Worm (Caenorhabditis elegans) whole organism, late embryonic: ENCODE measurements around the gene ugt-61.

Source experiments
- C08G9.2 ChIP-seq: sonication (generic microtip); optimal IDR thresholded peaks from 2 replicates; lab custom pipeline; 2016; ENCODE audit warnings: mild to moderate bottlenecking, missing genetic modification characterization, moderate library complexity, missing compliant biosample characterization
- C38D4.7 ChIP-seq: fragments of 200-800 bp; sonication (Bioruptor generic); optimal IDR thresholded peaks from 2 replicates; lab custom pipeline; 2018; ENCODE audit warnings: mild to moderate bottlenecking, missing genetic modification characterization, moderate library complexity, missing compliant biosample characterization
- F13H6.1 ChIP-seq: sonication (generic microtip); optimal IDR thresholded peaks from 2 replicates; lab custom pipeline; 2016; ENCODE audit warnings: missing genetic modification characterization, missing compliant biosample characterization
- K02D7.2 ChIP-seq: sonication (generic microtip); optimal IDR thresholded peaks from 2 replicates; lab custom pipeline; 2017; ENCODE audit warnings: mild to moderate bottlenecking, missing genetic modification characterization, missing compliant biosample characterization
- K09A11.1 ChIP-seq: sonication (generic microtip); optimal IDR thresholded peaks from 2 replicates; lab custom pipeline; 2017; ENCODE audit warnings: antibody characterized with exemption, mild to moderate bottlenecking, missing genetic modification characterization, missing compliant biosample characterization; ENCODE audit not compliant: insufficient read depth
- Y22D7AL.16 ChIP-seq: sonication (generic microtip); optimal IDR thresholded peaks from 2 replicates; lab custom pipeline; 2016; ENCODE audit warnings: missing genetic modification characterization, missing compliant biosample characterization
- ceh-14 ChIP-seq: sonication (generic microtip); optimal IDR thresholded peaks from 2 replicates; lab custom pipeline; 2016; ENCODE audit warnings: missing genotype, missing genetic modification characterization, missing compliant biosample characterization
- ceh-18 ChIP-seq: sonication (generic microtip); optimal IDR thresholded peaks from 2 replicates; lab custom pipeline; 2016; ENCODE audit warnings: missing genetic modification characterization, missing compliant biosample characterization
- ceh-2 ChIP-seq: sonication (generic microtip); optimal IDR thresholded peaks from 2 replicates; lab custom pipeline; 2016; ENCODE audit warnings: missing genotype, missing genetic modification characterization, missing compliant biosample characterization
- ceh-30 ChIP-seq: fragments of 150-350 bp; optimal IDR thresholded peaks from 2 replicates; lab custom pipeline; 2014; ENCODE audit warnings: missing biosample characterization, missing genetic modification characterization
- ceh-31 ChIP-seq: sonication (generic microtip); optimal IDR thresholded peaks from 2 replicates; lab custom pipeline; 2016; ENCODE audit warnings: missing genetic modification characterization, missing compliant biosample characterization
- ceh-34 ChIP-seq: sonication (generic microtip); optimal IDR thresholded peaks from 2 replicates; lab custom pipeline; 2016; ENCODE audit warnings: mild to moderate bottlenecking, missing genetic modification characterization, missing compliant biosample characterization
- ceh-45 ChIP-seq: fragments of 200-800 bp; sonication (Bioruptor generic); IDR thresholded peaks from 2 replicates; pipeline ENCODE4 v1.3.6; 2022; ENCODE audit warnings: missing genetic modification reagents, missing genetic modification characterization, missing compliant biosample characterization
- ceh-6 ChIP-seq: fragments of 200-800 bp; sonication (Bioruptor generic); optimal IDR thresholded peaks from 2 replicates; lab custom pipeline; 2018; ENCODE audit warnings: mild to moderate bottlenecking, missing genetic modification characterization, missing compliant biosample characterization
- ceh-9 ChIP-seq: sonication (generic microtip); optimal IDR thresholded peaks from 2 replicates; lab custom pipeline; 2016; ENCODE audit warnings: mild to moderate bottlenecking, missing genetic modification characterization, inconsistent platforms, missing compliant biosample characterization
- fax-1 ChIP-seq: sonication (generic microtip); optimal IDR thresholded peaks from 2 replicates; lab custom pipeline; 2016; ENCODE audit warnings: missing genotype, missing genetic modification characterization, missing compliant biosample characterization
- fkh-10 ChIP-seq: fragments of 150-350 bp; optimal IDR thresholded peaks from 2 replicates; lab custom pipeline; 2014; ENCODE audit warnings: missing biosample characterization, missing genetic modification reagents, missing genetic modification characterization
- fkh-6 ChIP-seq: sonication (generic microtip); optimal IDR thresholded peaks from 2 replicates; lab custom pipeline; 2016; ENCODE audit warnings: missing genetic modification characterization, missing compliant biosample characterization
- gmeb-2 ChIP-seq: sonication (generic microtip); optimal IDR thresholded peaks from 2 replicates; lab custom pipeline; 2016; ENCODE audit warnings: missing genetic modification characterization, inconsistent platforms, missing compliant biosample characterization
- hlh-15 ChIP-seq: sonication (generic microtip); optimal IDR thresholded peaks from 2 replicates; lab custom pipeline; 2016; ENCODE audit warnings: missing genetic modification characterization, missing compliant biosample characterization
- hlh-30 ChIP-seq: sonication (generic microtip); optimal IDR thresholded peaks from 2 replicates; lab custom pipeline; 2017; ENCODE audit warnings: antibody characterized with exemption, missing genetic modification characterization, missing compliant biosample characterization; ENCODE audit not compliant: insufficient read depth
- hlh-6 ChIP-seq: sonication (generic microtip); optimal IDR thresholded peaks from 2 replicates; lab custom pipeline; 2016; ENCODE audit warnings: missing genotype, missing genetic modification characterization, missing compliant biosample characterization
- lin-11 ChIP-seq: fragments of 200-800 bp; sonication (Bioruptor generic); optimal IDR thresholded peaks from 2 replicates; lab custom pipeline; 2018; ENCODE audit warnings: mild to moderate bottlenecking, missing genetic modification characterization, missing compliant biosample characterization
- madf-2 ChIP-seq: sonication (generic microtip); optimal IDR thresholded peaks from 2 replicates; lab custom pipeline; 2017; ENCODE audit warnings: missing genetic modification characterization, missing compliant biosample characterization
- nfya-1 ChIP-seq: sonication (generic microtip); optimal IDR thresholded peaks from 2 replicates; lab custom pipeline; 2017; ENCODE audit warnings: missing genetic modification characterization, mild to moderate bottlenecking, missing compliant biosample characterization, antibody characterized with exemption, moderate library complexity
- nhr-232 ChIP-seq: sonication (generic microtip); optimal IDR thresholded peaks from 2 replicates; lab custom pipeline; 2016; ENCODE audit warnings: missing genetic modification characterization, missing compliant biosample characterization
- npax-4 ChIP-seq: sonication (generic microtip); optimal IDR thresholded peaks from 2 replicates; lab custom pipeline; 2016; ENCODE audit warnings: missing genetic modification characterization, missing compliant biosample characterization
- odd-2 ChIP-seq: sonication (generic microtip); optimal IDR thresholded peaks from 2 replicates; lab custom pipeline; 2017; ENCODE audit warnings: antibody characterized with exemption, mild to moderate bottlenecking, missing genetic modification characterization, missing compliant biosample characterization
- pag-3 ChIP-seq: sonication (generic microtip); optimal IDR thresholded peaks from 2 replicates; lab custom pipeline; 2016; ENCODE audit warnings: missing compliant biosample characterization, missing genetic modification characterization, borderline replicate concordance
- pat-9 ChIP-seq: fragments of 200-800 bp; sonication (Bioruptor generic); optimal IDR thresholded peaks from 2 replicates; lab custom pipeline; 2018; ENCODE audit warnings: mild to moderate bottlenecking, missing genetic modification characterization, moderate library complexity, missing compliant biosample characterization
- pha-2 ChIP-seq: sonication (generic microtip); optimal IDR thresholded peaks from 2 replicates; lab custom pipeline; 2017; ENCODE audit warnings: mild to moderate bottlenecking, missing genetic modification characterization, missing compliant biosample characterization
- pha-4 ChIP-seq: fragments of 150-350 bp; optimal IDR thresholded peaks from 2 replicates; lab custom pipeline; 2018; ENCODE audit warnings: missing biosample characterization, missing genetic modification reagents, missing genetic modification characterization
- pqm-1 ChIP-seq: sonication (generic microtip); optimal IDR thresholded peaks from 2 replicates; lab custom pipeline; 2016; ENCODE audit warnings: missing genetic modification characterization, missing compliant biosample characterization
- pros-1 ChIP-seq: fragments of 150-350 bp; optimal IDR thresholded peaks from 2 replicates; lab custom pipeline; 2014; ENCODE audit warnings: missing biosample characterization, missing genetic modification reagents, missing genetic modification characterization
- rnt-1 ChIP-seq: sonication (generic microtip); optimal IDR thresholded peaks from 2 replicates; lab custom pipeline; 2016; ENCODE audit warnings: missing genetic modification characterization, missing compliant biosample characterization
- sox-2 ChIP-seq: fragments of 200-800 bp; sonication (Bioruptor generic); IDR thresholded peaks from 2 replicates; pipeline ENCODE4 v1.3.6; 2022; ENCODE audit warnings: missing genetic modification reagents, missing genetic modification characterization, missing compliant biosample characterization
- syd-9 ChIP-seq: sonication (generic microtip); optimal IDR thresholded peaks from 2 replicates; lab custom pipeline; 2016; ENCODE audit warnings: mild to moderate bottlenecking, missing genetic modification characterization, moderate library complexity, missing compliant biosample characterization
- tbx-2 ChIP-seq: sonication (generic microtip); optimal IDR thresholded peaks from 2 replicates; lab custom pipeline; 2016; ENCODE audit warnings: missing genetic modification characterization, missing compliant biosample characterization
- unc-3 ChIP-seq, 2 experiments: fragments of 200-800 bp in 1 of 2; sonication (Bioruptor generic) in 1 of 2; sonication (generic microtip) in 1 of 2; conservative IDR thresholded peaks in 1 of 2; optimal IDR thresholded peaks in 1 of 2; 2 replicates each; pipeline versions ENCODE4 v1.3.6 to Lab custom; 2016 to 2022; ENCODE audit warnings: missing compliant biosample characterization in 2 of 2, missing genetic modification characterization in 2 of 2, missing genetic modification reagents in 1 of 2
- unc-42 ChIP-seq: sonication (generic microtip); optimal IDR thresholded peaks from 2 replicates; lab custom pipeline; 2016; ENCODE audit warnings: missing genotype, missing genetic modification characterization, missing compliant biosample characterization
- unc-86 ChIP-seq: sonication (generic microtip); optimal IDR thresholded peaks from 2 replicates; lab custom pipeline; 2016; ENCODE audit warnings: missing genetic modification characterization, missing compliant biosample characterization
- zip-5 ChIP-seq: sonication (generic microtip); optimal IDR thresholded peaks from 2 replicates; lab custom pipeline; 2016; ENCODE audit warnings: missing genetic modification characterization, missing compliant biosample characterization
- ztf-16 ChIP-seq: sonication (generic microtip); optimal IDR thresholded peaks from 2 replicates; lab custom pipeline; 2017; ENCODE audit warnings: missing genetic modification characterization, missing compliant biosample characterization

Gene ugt-61

ce11 chrV:4722314-4722713, 19.9 kb upstream of the ugt-61 start, which contains the start of gene F39G3.5:
Gene F39G3.5, plus strand, starts transcription at chrV:4722614.
- TF ChIP-seq unc-86 (tag; lab: Kevin White, UChicago) (no peak), npax-4 (tag; lab: Kevin White, UChicago) (no peak), pha-4 (no peak), K09A11.1 (tag; lab: Kevin White, UChicago) (no peak), rnt-1 (tag; lab: Kevin White, UChicago) (no peak), madf-2 (tag; lab: Kevin White, UChicago) (no peak), zip-5 (tag; lab: Kevin White, UChicago) (no peak), pqm-1 (tag; lab: Kevin White, UChicago) (no peak)

DNA sequence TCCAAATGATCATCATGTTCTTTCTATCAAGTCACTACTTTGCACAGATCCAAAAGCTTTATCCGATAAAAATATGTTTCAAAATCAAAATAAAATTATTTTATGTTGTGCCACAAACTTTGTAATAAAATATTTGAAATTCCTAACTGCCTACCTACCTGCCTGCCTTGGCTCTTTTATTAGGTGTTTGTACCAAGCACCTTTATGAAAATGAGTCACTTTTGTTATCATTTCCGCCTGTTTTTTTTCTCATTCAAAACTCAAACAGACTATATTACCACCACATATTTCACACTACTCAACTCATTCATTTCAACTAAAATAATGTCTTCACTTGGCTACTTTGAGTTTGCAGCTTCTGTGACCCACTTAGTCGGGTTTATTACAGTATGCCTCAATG, 17.8 kb upstream of the ugt-61 start, which contains the start of gene F39G3.4:
F39G3.4 (plus strand) TSS at position 301 of the 400 bp plus-strand sequence.
- TF ChIP-seq pat-9 (tag; lab: Kevin White, UChicago) (no peak), tbx-2 (tag; lab: Kevin White, UChicago) (no peak), ceh-34 (tag; lab: Kevin White, UChicago) (no peak), hlh-30 (tag; lab: Kevin White, UChicago) (no peak), syd-9 (tag; lab: Kevin White, UChicago) (no peak), nhr-232 (no peak), lin-11 (tag; lab: Kevin White, UChicago) (no peak), sox-2 (GFP tag; lab: Robert Waterston, UW) (no peak), unc-86 (tag; lab: Kevin White, UChicago) (no peak), K02D7.2 (tag; lab: Kevin White, UChicago) (no peak), rnt-1 (tag; lab: Kevin White, UChicago) (no peak), odd-2 (tag; lab: Kevin White, UChicago) (no peak)

- TF ChIP-seq ztf-16 (tag; lab: Kevin White, UChicago), result no peak
- peak; percentile 23 for TF ChIP-seq nfya-1 (tag; lab: Kevin White, UChicago)
- peak; percentile 8 for TF ChIP-seq tbx-2 (tag; lab: Kevin White, UChicago)
- TF ChIP-seq fax-1, result no peak
- peak; percentile 48 for TF ChIP-seq ceh-18 (tag; lab: Kevin White, UChicago)
- TF ChIP-seq ceh-31 (tag; lab: Kevin White, UChicago), result no peak
These were observed 12.1 kb upstream of the ugt-61 start, which contains the start of gene tig-2 for ce11 chrV:4730075-4730474. Gene tig-2, minus strand, starts transcription at chrV:4730161.

- TF ChIP-seq ceh-2 (tag; lab: Kevin White, UChicago) (peak; percentile 91), hlh-30 (tag; lab: Kevin White, UChicago) (no peak), Y22D7AL.16 (tag; lab: Kevin White, UChicago) (peak; percentile 54), ceh-14 (tag; lab: Kevin White, UChicago) (peak; percentile 97), unc-3 (GFP tag; conservative IDR thresholded peaks at IDR 0.05; lab: Robert Waterston, UW) (no peak; the same call in 1 of the 2 replicates), unc-3 (tag; optimal IDR thresholded peaks at IDR 0.05; lab: Kevin White, UChicago) (peak; percentile 87), odd-2 (tag; lab: Kevin White, UChicago) (peak; percentile 90), K02D7.2 (tag; lab: Kevin White, UChicago) (peak; percentile 83), unc-86 (tag; lab: Kevin White, UChicago) (peak; percentile 93), pros-1 (tag; lab: Kevin White, UChicago) (no peak), sox-2 (GFP tag; lab: Robert Waterston, UW) (peak; percentile 82), C38D4.7 (peak; percentile 83), pag-3 (tag; lab: Kevin White, UChicago) (peak; percentile 2), unc-42 (tag; lab: Kevin White, UChicago) (peak; percentile 92), ceh-9 (tag; lab: Kevin White, UChicago) (no peak), fkh-6 (tag; lab: Kevin White, UChicago) (peak; percentile 83), ceh-30 (tag; lab: Kevin White, UChicago) (peak; percentile 26), C08G9.2 (tag; lab: Kevin White, UChicago) (peak; percentile 68), ceh-6 (peak; percentile 63), ceh-45 (GFP tag; lab: Robert Waterston, UW) (peak; percentile 68), pha-2 (tag; lab: Kevin White, UChicago) (peak; percentile 88), hlh-15 (tag; lab: Kevin White, UChicago) (peak; percentile 79), gmeb-2 (tag; lab: Kevin White, UChicago) (peak; percentile 86), fkh-10 (GFP tag; lab: Kevin White, UChicago) (peak; percentile 66), hlh-6 (peak; percentile 76), pha-4 (no peak), F13H6.1 (peak; percentile 74)
These were observed 10.9 kb upstream of the ugt-61 start, which contains the start of gene F39G3.3 for ce11 chrV:4731154-4731961. Gene F39G3.3, plus strand, starts transcription at chrV:4731911.
